Fruit fly (Drosophila melanogaster) whole organism, larva: ENCODE measurements around the gene HHEX.

Experiments
- noc ChIP-seq: fragments of 200-800 bp; sonication (Bioruptor generic); optimal IDR thresholded peaks from 3 replicates; lab custom pipeline; 2019; ENCODE audit warnings: missing biosample characterization, mild to moderate bottlenecking, missing genetic modification characterization, moderate library complexity

HHEX gene

DNA sequence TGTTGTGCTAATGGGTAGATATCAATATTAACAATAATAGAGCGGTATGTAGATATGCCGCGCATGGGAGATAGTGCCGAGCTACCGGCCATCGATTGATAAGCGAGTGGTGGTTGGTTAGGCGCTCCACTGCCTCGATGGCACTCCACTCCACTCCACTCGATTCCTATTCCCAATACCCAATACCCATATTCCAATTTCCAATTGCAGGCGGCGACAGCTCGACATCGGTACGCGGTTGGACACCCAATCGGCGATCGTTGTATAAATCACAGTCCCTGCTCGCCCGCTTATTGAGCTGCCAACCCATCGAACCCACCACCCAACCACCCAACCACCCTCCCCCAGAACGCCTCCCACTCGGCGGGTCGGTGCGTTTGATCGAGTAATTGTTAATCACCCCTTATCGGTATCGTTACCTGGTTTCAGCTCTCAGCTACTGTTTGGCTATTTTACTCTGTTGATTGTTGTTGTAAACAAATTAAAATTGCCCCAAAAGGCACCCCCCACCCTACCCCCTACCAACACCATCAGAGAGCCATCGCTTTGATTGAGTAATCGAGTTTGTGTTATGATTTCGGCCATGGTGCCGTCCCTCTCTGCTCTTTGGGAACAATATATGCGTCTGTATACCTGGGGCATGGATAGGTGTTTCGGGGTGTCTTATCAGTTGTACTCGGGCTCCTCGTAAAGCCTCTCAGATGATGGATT is at the start of gene HHEX:
Gene HHEX, minus strand, starts transcription at position 51 of the 711 bp plus-strand sequence.
- TF ChIP-seq noc: peak; percentile 87

DNA sequence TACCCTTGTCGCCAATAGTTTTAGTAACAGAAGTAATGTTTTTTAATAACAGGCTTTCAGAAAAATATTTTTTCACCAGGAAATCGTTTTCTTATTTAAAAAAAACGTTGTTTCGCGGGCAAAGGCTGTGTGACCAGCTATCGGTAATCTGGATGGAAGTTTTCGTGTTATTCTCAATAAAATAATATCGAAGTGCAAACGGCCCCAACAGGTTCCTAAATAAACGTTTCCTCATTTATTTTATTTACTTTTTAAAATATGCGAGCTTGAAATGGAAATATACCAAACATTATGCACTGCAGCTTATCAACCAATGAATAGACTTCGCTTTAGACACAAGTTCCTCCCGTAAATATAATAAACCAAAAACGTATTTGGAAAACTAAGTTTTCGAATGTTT is 49.3 kb upstream of the HHEX start, which contains the start of gene Ice2:
Gene Ice2, plus strand, starts transcription at position 167 of the 400 bp plus-strand sequence.
- no peak for TF ChIP-seq noc

DNA sequence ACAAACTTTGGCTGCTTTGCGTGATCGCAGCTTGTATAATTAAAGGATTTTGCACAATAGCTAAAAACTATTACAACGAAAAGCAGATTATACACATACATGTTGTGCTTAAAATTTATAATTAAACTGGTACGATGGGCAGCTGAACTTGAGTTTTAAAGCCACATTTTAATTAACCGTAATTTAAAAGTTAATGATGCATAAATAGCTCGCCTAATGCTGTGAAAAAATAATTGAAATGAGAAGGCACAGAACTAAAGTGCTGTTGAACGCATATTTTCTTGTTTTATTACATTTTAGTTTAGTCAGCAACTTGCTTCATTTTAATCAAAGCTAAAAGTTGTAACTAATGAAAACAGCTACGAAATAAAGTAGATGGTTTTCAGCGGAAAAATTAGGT is 48.9 kb upstream of the HHEX start, which contains the start of gene Obp93a:
Gene Obp93a, minus strand, starts transcription at position 101 of the 400 bp plus-strand sequence.
- no peak for TF ChIP-seq noc

DNA sequence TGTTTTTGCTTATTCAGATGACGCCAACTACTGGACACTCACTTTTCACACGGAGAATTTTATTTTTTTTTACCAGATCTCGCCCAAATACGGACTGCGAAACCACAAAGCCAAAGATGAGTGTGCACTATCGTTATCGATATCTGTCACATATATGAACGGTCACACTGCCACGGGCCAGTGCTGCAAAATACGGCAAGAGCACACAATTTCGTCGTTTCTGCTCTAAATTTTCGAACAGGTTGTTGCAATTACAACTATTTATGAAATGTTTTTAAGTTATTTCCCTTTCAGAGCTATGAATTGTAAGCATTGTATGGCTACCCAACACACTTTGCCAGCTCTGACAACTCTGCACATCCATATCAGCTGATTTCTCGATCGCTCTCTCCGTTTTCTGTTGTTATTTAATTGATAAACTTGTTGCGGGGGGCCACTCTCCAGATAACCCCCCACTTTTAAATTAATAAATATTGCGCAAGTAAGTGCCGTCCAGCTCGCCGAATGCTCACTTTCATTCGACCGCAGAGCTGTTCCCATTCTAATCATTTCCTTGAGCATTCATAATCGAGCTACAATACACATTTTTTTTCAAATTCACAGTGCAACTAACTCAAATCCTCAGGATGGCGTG is 46.7 kb upstream of the HHEX start, which contains the start of the genes slmb and CG5793:
Gene slmb, minus strand, starts transcription at position 134 of the 634 bp plus-strand sequence.
Gene CG5793, plus strand, starts transcription at position 222 of the 634 bp plus-strand sequence.
- TF ChIP-seq noc: peak; percentile 63

DNA sequence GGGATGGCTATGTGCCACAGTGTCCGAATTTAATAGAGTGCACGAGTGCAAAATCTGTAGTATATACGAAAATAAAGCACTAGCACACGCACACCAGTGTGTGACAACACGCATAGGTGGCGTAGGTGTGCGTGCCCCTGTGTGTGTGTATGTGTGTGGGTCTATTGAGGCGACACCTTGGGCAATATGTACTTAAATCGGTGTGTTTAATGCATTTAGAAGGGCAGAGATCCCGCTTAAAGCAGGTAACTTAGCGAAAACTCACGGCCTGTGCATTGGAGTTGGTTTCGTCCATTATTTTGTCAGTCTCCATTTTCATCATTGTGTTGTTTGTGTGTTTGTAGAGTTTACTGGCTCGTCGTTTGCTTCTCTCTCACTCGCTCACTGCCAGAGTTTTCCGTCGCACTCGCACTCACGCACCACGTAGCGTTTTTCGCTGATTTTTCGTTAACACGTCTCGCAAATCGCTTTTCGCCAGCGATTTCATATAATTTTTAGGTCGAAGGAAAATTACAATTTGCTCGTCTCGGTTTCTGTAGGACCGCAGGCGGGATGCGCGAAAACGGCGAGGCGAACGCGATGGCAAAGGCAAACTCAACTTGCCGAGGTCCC is 46.1 kb upstream of the HHEX start:
- TF ChIP-seq noc: no peak

DNA sequence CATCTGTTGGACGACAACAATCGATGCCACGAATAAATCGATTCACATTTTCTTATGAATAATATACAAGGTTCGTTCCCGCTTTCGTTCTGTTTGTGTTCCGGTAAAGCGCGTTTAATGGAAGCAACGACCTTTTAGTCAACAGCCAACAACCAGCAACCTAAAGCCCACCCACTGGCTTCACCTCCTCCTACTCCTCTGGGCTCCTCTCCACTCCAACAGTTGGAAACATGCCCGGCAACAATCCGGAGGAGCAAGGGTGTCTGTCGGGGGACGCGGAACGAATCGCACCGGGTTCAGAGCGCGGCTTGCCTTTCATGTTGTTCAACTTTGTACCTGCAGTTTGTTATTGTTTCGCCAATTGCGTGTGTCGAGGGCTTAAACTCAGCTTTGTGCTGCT is 43.5 kb upstream of the HHEX start:
- TF ChIP-seq noc: no peak

DNA sequence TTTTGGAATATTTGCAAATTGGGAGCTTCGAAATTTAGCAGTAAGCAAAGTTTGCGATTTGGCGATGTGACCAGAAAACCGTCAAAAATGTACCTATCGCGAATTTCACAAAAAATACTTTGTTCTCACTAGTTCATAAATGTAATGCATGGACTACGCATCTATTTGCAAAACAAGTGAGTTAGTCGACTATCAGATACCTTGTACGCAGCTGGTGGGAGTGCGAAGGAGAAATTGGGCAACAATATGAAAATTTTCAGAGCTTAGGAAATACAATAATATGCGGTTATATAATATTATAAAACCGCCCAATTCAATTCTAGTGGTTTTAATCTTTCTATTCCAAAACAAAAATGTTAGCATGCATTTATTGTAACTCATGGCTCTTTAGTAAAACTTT is 38.1 kb upstream of the HHEX start, which contains the start of gene Bdbt:
Gene Bdbt, minus strand, starts transcription at position 73 of the 400 bp plus-strand sequence.
- no peak for TF ChIP-seq noc

DNA sequence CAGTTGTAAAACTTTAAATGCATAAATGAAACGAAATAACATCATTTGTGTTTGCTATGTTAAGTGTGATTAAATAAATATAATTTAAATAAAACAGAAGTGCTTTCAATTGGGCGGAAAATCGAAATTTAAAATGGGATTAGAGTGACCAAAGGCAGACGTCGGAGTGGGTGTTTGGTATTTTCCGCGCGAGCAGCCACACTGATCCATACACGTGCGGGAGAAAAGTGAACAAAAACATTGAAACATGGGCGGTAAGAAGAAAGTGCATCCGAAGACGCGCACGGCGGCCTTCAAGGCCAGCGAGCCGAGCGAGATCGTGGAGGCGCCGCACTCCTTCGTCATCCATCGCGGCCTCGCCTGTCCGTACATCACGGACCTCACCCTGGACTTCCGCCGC is 35.3 kb upstream of the HHEX start, which contains the start of gene ppan:
Gene ppan, plus strand, starts transcription at position 198 of the 400 bp plus-strand sequence.
- no peak for TF ChIP-seq noc

DNA sequence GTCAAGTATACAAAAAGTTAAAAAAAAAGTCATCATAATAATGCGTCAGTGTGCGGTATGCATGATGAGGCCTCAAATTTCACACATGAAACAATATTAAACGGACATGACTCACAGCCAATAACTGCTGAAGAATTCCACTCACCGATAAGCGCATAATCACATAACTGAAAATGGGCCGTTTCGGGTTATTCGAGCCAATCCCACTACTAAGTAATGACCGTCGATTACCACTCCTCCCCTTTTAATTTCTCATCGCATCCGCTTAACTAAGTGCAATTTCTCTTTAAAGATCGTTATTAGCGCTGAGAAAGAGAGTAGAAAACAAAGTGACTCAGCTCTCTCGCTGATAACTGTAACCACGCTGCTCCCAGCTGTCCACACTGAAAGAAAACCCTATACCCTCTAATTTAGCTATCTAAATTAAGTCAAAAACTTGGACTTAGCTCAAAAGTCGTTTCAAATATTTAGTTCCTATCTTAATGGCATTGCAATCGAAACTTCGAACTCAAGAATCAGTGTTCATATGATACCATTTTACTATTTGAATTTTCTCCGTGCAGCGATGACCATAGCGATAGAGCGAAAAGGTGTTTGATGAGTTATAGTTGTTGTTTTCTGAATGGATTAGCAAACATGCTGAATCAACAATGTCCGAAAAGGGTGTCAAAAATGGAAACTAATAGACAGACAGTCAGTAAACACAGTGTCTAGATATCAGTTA is 32.2 kb upstream of the HHEX start:
- peak; percentile 82 for TF ChIP-seq noc

DNA sequence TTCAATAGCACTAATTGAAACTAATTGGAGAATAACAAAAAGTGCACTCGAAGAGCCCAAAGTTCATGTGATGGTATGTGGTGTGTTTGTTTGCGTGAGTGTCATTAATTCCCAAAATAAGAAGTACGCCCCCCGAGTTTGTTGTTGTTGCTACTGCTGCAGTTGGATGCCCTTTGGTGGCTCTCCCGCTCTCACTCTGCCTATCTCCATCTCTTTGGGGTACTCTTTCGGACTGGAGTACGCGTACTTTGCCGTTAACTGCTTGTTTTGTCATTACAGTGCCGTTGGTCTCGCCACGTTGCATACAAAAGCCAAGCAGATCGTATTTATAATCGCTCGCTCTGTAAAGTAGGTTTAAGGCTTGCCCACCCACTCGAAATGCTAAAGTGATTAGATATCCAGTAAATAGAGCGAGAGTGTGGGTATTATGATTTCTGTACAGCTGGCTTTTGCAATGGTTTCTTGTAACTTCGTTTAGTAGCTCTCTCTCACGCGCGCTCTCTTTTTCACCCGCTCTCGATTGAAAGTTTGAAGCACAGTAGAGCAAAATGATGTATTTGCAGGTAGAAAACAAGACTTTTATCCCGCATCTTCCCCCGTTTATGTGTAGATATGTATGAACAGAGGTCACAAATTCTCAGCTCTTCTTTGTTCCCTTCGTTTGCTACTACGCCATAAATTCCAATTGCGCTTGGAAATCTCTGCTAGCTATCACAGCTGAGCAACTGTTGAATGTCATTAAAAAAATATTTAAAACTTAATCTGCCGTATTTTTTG is 31.4 kb upstream of the HHEX start:
- TF ChIP-seq noc: peak; percentile 14

DNA sequence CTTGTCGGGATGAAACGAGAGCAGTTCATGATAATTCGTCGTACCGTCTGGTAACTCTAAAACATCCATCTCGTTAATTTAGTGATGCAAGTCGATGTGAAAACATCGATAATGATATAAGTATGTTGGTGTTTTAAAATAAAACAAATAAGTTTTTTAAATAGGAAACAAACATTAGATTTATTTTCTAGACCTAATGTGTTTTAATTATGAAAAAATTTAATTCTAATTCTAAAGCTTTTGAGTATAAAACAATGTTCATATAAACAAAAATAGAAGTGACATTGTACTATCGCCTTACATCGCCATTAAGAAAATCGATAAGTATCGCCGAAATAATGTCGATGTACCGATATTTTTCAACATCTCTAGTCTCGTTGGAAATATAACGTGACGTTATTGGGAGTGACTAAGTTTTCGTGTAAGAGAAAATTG is 30.3 kb upstream of the HHEX start, which contains the start of gene Rab11:
Gene Rab11, plus strand, starts transcription at position 363 of the 435 bp plus-strand sequence.
- TF ChIP-seq noc: peak; percentile 76

DNA sequence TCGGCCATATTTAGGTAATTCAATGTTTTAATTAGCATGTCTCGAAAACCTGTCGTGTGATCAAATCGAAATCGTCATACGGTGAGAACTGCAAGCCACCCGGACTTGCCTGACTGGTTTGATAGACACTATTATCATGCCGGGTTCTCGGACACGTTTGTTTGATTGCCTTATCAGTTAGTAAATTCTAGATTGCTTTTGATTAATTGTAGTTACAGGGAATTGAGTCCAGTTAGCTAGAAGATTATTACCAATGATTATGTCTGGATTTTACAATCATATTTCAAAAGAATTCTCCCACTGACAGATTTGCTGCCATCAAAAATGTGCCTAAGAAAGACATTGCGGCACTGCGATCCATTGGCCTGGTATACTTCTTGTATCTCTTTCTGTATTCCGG is 29.0 kb upstream of the HHEX start:
- TF ChIP-seq noc: no peak

DNA sequence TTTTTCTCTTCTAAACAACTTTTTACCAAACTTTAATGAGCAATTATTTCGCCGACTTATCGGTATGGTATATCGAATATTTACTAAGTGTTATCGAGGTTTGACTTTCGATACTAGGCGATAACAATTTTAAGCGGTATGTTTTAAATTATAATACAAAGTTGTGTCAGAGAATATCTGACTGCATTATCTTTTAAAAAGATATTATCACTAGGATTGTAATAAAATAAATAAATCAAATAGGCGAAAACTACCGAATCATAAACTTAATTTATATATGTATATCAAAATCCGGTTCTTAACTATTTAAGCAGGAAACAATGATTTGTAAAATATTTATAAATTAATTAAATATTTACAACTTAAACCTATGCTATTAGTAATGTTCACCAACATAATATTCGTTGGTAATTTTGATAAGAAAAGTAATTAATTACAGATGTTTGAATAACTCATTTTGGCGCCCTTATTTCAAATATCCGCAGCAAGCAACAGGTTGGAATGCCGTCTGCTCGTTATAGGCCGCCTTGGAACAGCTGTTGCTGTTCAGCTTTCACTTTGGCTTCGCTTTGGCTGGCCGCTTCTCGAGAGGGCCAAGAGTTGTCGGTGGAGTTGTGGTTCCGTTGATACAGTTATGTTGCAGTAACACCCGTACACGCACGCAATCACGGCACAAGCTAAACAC is 27.3 kb upstream of the HHEX start, which contains the start of the genes Sec15 and rtet:
Gene Sec15, minus strand, starts transcription at position 66 of the 685 bp plus-strand sequence.
Gene rtet, plus strand, starts transcription at position 540 of the 685 bp plus-strand sequence.
- no peak for TF ChIP-seq noc

DNA sequence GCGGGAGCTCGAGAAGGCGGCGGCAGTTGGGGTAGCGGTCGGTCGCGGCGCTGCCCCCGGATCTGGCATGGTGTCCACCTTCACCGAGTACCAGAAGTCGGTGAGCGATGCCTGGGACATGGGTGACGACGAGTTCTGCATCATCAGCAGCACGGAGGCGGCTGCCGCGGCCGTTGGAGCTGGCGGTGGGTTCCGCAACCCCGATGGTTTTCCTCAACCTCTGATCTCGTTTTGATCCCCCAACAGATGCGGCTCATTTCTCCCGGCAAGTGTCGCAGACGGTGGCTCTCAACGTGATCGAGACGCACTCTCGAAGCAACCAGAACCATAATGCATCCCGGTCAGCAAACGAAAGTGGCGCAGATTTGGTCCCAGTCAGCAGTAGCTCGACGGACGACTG is 21.8 kb upstream of the HHEX start:
- TF ChIP-seq noc: no peak
